Worm (Caenorhabditis elegans): ENCODE measurements around the gene ooc-3.

ce11 chrII:11510373-11510772, 15.3 kb upstream of the ooc-3 start, which contains the start of gene npr-41:
- TF ChIP-seq nhr-6 (tag; optimal IDR thresholded peaks at IDR 0.05) (no peak), fos-1 (tag; optimal IDR thresholded peaks at IDR 0.05) (no peak), ztf-11 (tag; optimal IDR thresholded peaks at IDR 0.05) (no peak), Y55F3AM.14 (GFP tag; optimal IDR thresholded peaks at IDR 0.05) (no peak), mab-5 (tag; optimal IDR thresholded peaks at IDR 0.05) (no peak), elt-3 (tag; optimal IDR thresholded peaks at IDR 0.05) (no peak), skn-1 (tag; optimal IDR thresholded peaks at IDR 0.05) (no peak), snpc-4 (tag; optimal IDR thresholded peaks at IDR 0.05) (no peak), nhr-11 (tag; optimal IDR thresholded peaks at IDR 0.05) (no peak), ama-1 (optimal IDR thresholded peaks at IDR 0.05) (no peak), unc-39 (tag; optimal IDR thresholded peaks at IDR 0.05) (no peak), unc-62 (GFP tag; optimal IDR thresholded peaks at IDR 0.05) (no peak), ceh-16 (tag; optimal IDR thresholded peaks at IDR 0.05) (no peak)

All from whole organism, L2 larva.